Worm (Caenorhabditis elegans) whole organism, L4 larva: ENCODE results near the gene chk-1.

ENCODE experiments used
- F10B5.3 ChIP-seq: sonication (generic microtip); optimal IDR thresholded peaks from 2 replicates; lab custom pipeline; 2016; ENCODE audit warnings: mild to moderate bottlenecking, missing genetic modification characterization, missing compliant biosample characterization
- F37D6.2 ChIP-seq: sonication (generic microtip); optimal IDR thresholded peaks from 2 replicates; lab custom pipeline; 2016; ENCODE audit warnings: mild to moderate bottlenecking, missing genetic modification characterization, missing compliant biosample characterization
- ZK337.2 ChIP-seq: fragments of 200-800 bp; sonication (Bioruptor generic); IDR thresholded peaks from 2 replicates; pipeline ENCODE4 v1.3.6; 2022; ENCODE audit warnings: missing genetic modification reagents, missing genetic modification characterization, missing compliant biosample characterization
- ZK546.5 ChIP-seq, 2 experiments: sonication (generic microtip); optimal IDR thresholded peaks; 2 replicates each; lab custom pipeline; 2017; ENCODE audit warnings: missing biosample characterization in 2 of 2, missing genetic modification characterization in 2 of 2
- arid-1 ChIP-seq: fragments of 200-800 bp; sonication (Bioruptor generic); conservative IDR thresholded peaks from 2 replicates; pipeline ENCODE4 v1.3.6; 2022; ENCODE audit warnings: missing genetic modification reagents, missing genetic modification characterization, missing compliant biosample characterization
- ceh-20 ChIP-seq: fragments of 200-800 bp; sonication (Bioruptor generic); IDR thresholded peaks from 2 replicates; pipeline ENCODE4 v1.3.6; 2022; ENCODE audit warnings: missing genetic modification reagents, missing genetic modification characterization, missing compliant biosample characterization
- ceh-28 ChIP-seq: fragments of 150-350 bp; optimal IDR thresholded peaks from 2 replicates; lab custom pipeline; 2014; ENCODE audit warnings: missing biosample characterization, missing genetic modification reagents, missing genetic modification characterization
- ctbp-1 ChIP-seq: fragments of 200-800 bp; sonication (Bioruptor generic); IDR thresholded peaks from 2 replicates; pipeline ENCODE4 v1.3.6; 2022; ENCODE audit warnings: missing genetic modification reagents, missing genetic modification characterization, missing compliant biosample characterization
- daf-19 ChIP-seq: fragments of 200-800 bp; sonication (Bioruptor generic); conservative IDR thresholded peaks from 2 replicates; pipeline ENCODE4 v1.3.6; 2022; ENCODE audit warnings: missing genetic modification characterization, missing compliant biosample characterization
- daf-8 ChIP-seq: fragments of 200-800 bp; sonication (Bioruptor generic); IDR thresholded peaks from 2 replicates; pipeline ENCODE4 v1.3.6; 2022; ENCODE audit warnings: missing genetic modification characterization, missing compliant biosample characterization
- dmd-6 ChIP-seq: fragments of 200-800 bp; sonication (Bioruptor generic); IDR thresholded peaks from 2 replicates; pipeline ENCODE4 v1.3.6; 2022; ENCODE audit warnings: missing genetic modification reagents, missing genetic modification characterization, missing compliant biosample characterization
- fkh-10 ChIP-seq: fragments of 150-350 bp; optimal IDR thresholded peaks from 2 replicates; lab custom pipeline; 2014; ENCODE audit warnings: missing biosample characterization, missing genetic modification reagents, missing genetic modification characterization
- gei-8 ChIP-seq: fragments of 200-800 bp; sonication (Bioruptor generic); optimal IDR thresholded peaks from 2 replicates; lab custom pipeline; 2018; ENCODE audit warnings: mild to moderate bottlenecking, missing genetic modification characterization, missing compliant biosample characterization
- hif-1 ChIP-seq, 2 experiments: sonication (generic microtip); optimal IDR thresholded peaks; 2 replicates each; lab custom pipeline; 2016 to 2017; ENCODE audit warnings: missing compliant biosample characterization in 2 of 2, missing genetic modification characterization in 2 of 2, missing genetic modification reagents in 2 of 2, missing genotype in 2 of 2, mild to moderate bottlenecking in 1 of 2
- hlh-11 ChIP-seq: fragments of 200-800 bp; sonication (Bioruptor generic); optimal IDR thresholded peaks from 2 replicates; lab custom pipeline; 2018; ENCODE audit warnings: mild to moderate bottlenecking, missing genetic modification characterization, missing compliant biosample characterization
- hlh-30 ChIP-seq: sonication (generic microtip); optimal IDR thresholded peaks from 2 replicates; lab custom pipeline; 2017; ENCODE audit warnings: antibody characterized with exemption, mild to moderate bottlenecking, missing genetic modification characterization, missing compliant biosample characterization; ENCODE audit not compliant: insufficient read depth
- hmg-1.1 ChIP-seq: fragments of 200-800 bp; sonication (Bioruptor generic); IDR thresholded peaks from 2 replicates; pipeline ENCODE4 v1.3.6; 2022; ENCODE audit warnings: missing genetic modification reagents, missing genetic modification characterization, missing compliant biosample characterization
- lim-7 ChIP-seq: fragments of 200-800 bp; sonication (Bioruptor generic); IDR thresholded peaks from 2 replicates; pipeline ENCODE4 v1.3.6; 2022; ENCODE audit warnings: missing genetic modification characterization, missing compliant biosample characterization
- lin-1 ChIP-seq: fragments of 200-800 bp; sonication (Bioruptor generic); IDR thresholded peaks from 2 replicates; pipeline ENCODE4 v1.3.6; 2022; ENCODE audit warnings: missing genetic modification reagents, missing genetic modification characterization, missing compliant biosample characterization
- lin-29 ChIP-seq: fragments of 200-800 bp; sonication (Bioruptor generic); IDR thresholded peaks from 2 replicates; pipeline ENCODE4 v1.3.6; 2022; ENCODE audit warnings: missing genetic modification reagents, missing genetic modification characterization, missing compliant biosample characterization
- lin-39 ChIP-seq: fragments of 150-350 bp; optimal IDR thresholded peaks from 2 replicates; lab custom pipeline; 2014; ENCODE audit warnings: missing biosample characterization, missing genetic modification reagents, missing genetic modification characterization
- lsy-2 ChIP-seq, 2 experiments: fragments of 150-350 bp in 1 of 2; sonication (generic microtip) in 1 of 2; optimal IDR thresholded peaks; 2 replicates each; lab custom pipeline; 2014 to 2017; ENCODE audit warnings: missing biosample characterization in 2 of 2, missing genetic modification characterization in 2 of 2
- mdl-1 ChIP-seq, 2 experiments: fragments of 150-350 bp in 1 of 2; sonication (generic microtip) in 1 of 2; optimal IDR thresholded peaks; 2 replicates each; lab custom pipeline; 2014 to 2017; ENCODE audit warnings: missing biosample characterization in 2 of 2, missing genetic modification characterization in 2 of 2
- mep-1 ChIP-seq: fragments of 150-350 bp; sonication (generic microtip); optimal IDR thresholded peaks from 3 replicates; lab custom pipeline; 2014; ENCODE audit warnings: missing biosample characterization, missing genetic modification characterization
- nhr-11 ChIP-seq: fragments of 150-350 bp; optimal IDR thresholded peaks from 2 replicates; lab custom pipeline; 2014; ENCODE audit warnings: missing biosample characterization, missing genetic modification characterization
- nhr-111 ChIP-seq: fragments of 200-800 bp; sonication (Bioruptor generic); optimal IDR thresholded peaks from 2 replicates; lab custom pipeline; 2018; ENCODE audit warnings: mild to moderate bottlenecking, missing genetic modification characterization, missing compliant biosample characterization
- nhr-77 ChIP-seq: fragments of 150-350 bp; optimal IDR thresholded peaks from 2 replicates; lab custom pipeline; 2014; ENCODE audit warnings: missing biosample characterization, missing genetic modification characterization
- pha-4 ChIP-seq, 2 experiments: fragments of 150-350 bp in 1 of 2; fragments of 200-800 bp in 1 of 2; sonication (Bioruptor generic) in 1 of 2; IDR thresholded peaks in 1 of 2; optimal IDR thresholded peaks in 1 of 2; 2 replicates each; pipeline versions ENCODE4 v1.3.6 to Lab custom; 2014 to 2022; ENCODE audit warnings: missing genetic modification characterization in 2 of 2, missing genetic modification reagents in 2 of 2, missing biosample characterization in 1 of 2, missing compliant biosample characterization in 1 of 2
- php-3 ChIP-seq: fragments of 200-800 bp; sonication (Bioruptor generic); IDR thresholded peaks from 2 replicates; pipeline ENCODE4 v1.3.6; 2022; ENCODE audit warnings: missing genetic modification reagents, missing genetic modification characterization, missing compliant biosample characterization
- set-16 ChIP-seq: fragments of 200-800 bp; sonication (Bioruptor generic); IDR thresholded peaks from 2 replicates; pipeline ENCODE4 v1.3.6; 2022; ENCODE audit warnings: missing genetic modification reagents, missing genetic modification characterization, missing compliant biosample characterization
- tag-97 ChIP-seq: fragments of 200-800 bp; sonication (Bioruptor generic); IDR thresholded peaks from 2 replicates; pipeline ENCODE4 v1.3.6; 2022; ENCODE audit warnings: missing genetic modification characterization, missing compliant biosample characterization
- unc-62 ChIP-seq, 3 experiments: fragments of 150-350 bp in 1 of 3; sonication (generic microtip); optimal IDR thresholded peaks in 2 of 3; peaks in 1 of 3; 1 replicate in 1 of 3; 2 replicates in 2 of 3; lab custom pipeline; 2014 to 2017; ENCODE audit warnings: missing biosample characterization in 3 of 3, missing genetic modification characterization in 3 of 3, missing genetic modification reagents in 3 of 3, missing genotype in 1 of 3
- vab-7 ChIP-seq: fragments of 200-800 bp; sonication (Bioruptor generic); IDR thresholded peaks from 2 replicates; pipeline ENCODE4 v1.3.6; 2022; ENCODE audit warnings: missing genetic modification reagents, missing genetic modification characterization, missing compliant biosample characterization
- zfp-2 ChIP-seq: sonication (generic microtip); optimal IDR thresholded peaks from 2 replicates; lab custom pipeline; 2016; ENCODE audit warnings: mild to moderate bottlenecking, missing genetic modification characterization, missing compliant biosample characterization
- zfp-3 ChIP-seq: fragments of 200-800 bp; sonication (Bioruptor generic); conservative IDR thresholded peaks from 2 replicates; pipeline ENCODE4 v1.3.6; 2022; ENCODE audit warnings: missing genetic modification reagents, missing genetic modification characterization, missing compliant biosample characterization
- ztf-11 ChIP-seq: fragments of 150-350 bp; optimal IDR thresholded peaks from 2 replicates; lab custom pipeline; 2014; ENCODE audit warnings: missing biosample characterization, missing genetic modification characterization
- ztf-7 ChIP-seq: fragments of 150-350 bp; optimal IDR thresholded peaks from 2 replicates; lab custom pipeline; 2014; ENCODE audit warnings: missing biosample characterization, missing genetic modification characterization

Gene chk-1

ce11 chrV:3717751-3718150, 41.5 kb downstream of the chk-1 start (continued):
- TF ChIP-seq hmg-1.1 (GFP tag; lab: Robert Waterston, UW) (peak; percentile 57; the same call in 1 of the 2 replicates), ctbp-1 (GFP tag; lab: Robert Waterston, UW) (peak; percentile 47; the same call in 1 of the 2 replicates), lsy-2 (tag; optimal IDR thresholded peaks at IDR 0.05; lab: Kevin White, UChicago) (peak in 1 of 2 experiments; percentile 68), F10B5.3 (tag; lab: Kevin White, UChicago) (no peak), mdl-1 (tag; optimal IDR thresholded peaks at IDR 0.05; lab: Kevin White, UChicago) (peak in 1 of 2 experiments; percentile 48), ZK337.2 (GFP tag; lab: Robert Waterston, UW) (no peak), lim-7 (no peak), php-3 (GFP tag; lab: Robert Waterston, UW) (no peak), nhr-77 (tag; lab: Kevin White, UChicago) (no peak), ceh-28 (tag; lab: Kevin White, UChicago) (no peak), lin-29 (GFP tag; lab: Robert Waterston, UW) (no peak), ZK546.5 (tag; optimal IDR thresholded peaks at IDR 0.05; lab: Kevin White, UChicago) (no peak), daf-8 (GFP tag; lab: Robert Waterston, UW) (no peak), zfp-2 (no peak), ztf-11 (tag; lab: Kevin White, UChicago) (no peak), ztf-7 (tag; lab: Kevin White, UChicago) (no peak), lin-1 (GFP tag; lab: Robert Waterston, UW) (no peak), hlh-11 (tag; lab: Kevin White, UChicago) (no peak), arid-1 (no peak), pha-4 (GFP tag; IDR thresholded peaks at IDR 0.05; lab: Robert Waterston, UW) (no peak), pha-4 (tag; optimal IDR thresholded peaks at IDR 0.05; lab: Kevin White, UChicago) (no peak)

ce11 chrV:3716279-3716887, 42.9 kb downstream of the chk-1 start:
- TF ChIP-seq ceh-20 (GFP tag; lab: Robert Waterston, UW) = peak; percentile 96
- TF ChIP-seq ctbp-1 (GFP tag; lab: Robert Waterston, UW) = peak; percentile 87
- peak in 1 of 2 experiments; percentile 18 for TF ChIP-seq hif-1 (tag; optimal IDR thresholded peaks at IDR 0.05; lab: Kevin White, UChicago)
- TF ChIP-seq hlh-30 (tag; lab: Kevin White, UChicago) = peak; percentile 18
- TF ChIP-seq tag-97 (GFP tag; lab: Robert Waterston, UW) = no peak
- peak; percentile 44 for TF ChIP-seq nhr-11 (tag; lab: Kevin White, UChicago)
- peak; percentile 48 for TF ChIP-seq hlh-11 (tag; lab: Kevin White, UChicago)
- peak; percentile 39; the same call in 1 of the 2 replicates for TF ChIP-seq dmd-6 (GFP tag; lab: Robert Waterston, UW)
- peak in 1 of 2 experiments; percentile 99 for TF ChIP-seq unc-62 (GFP tag; optimal IDR thresholded peaks at IDR 0.05 in 1 of 2; lab: Kevin White, UChicago)
- TF ChIP-seq unc-62 (tag; optimal IDR thresholded peaks at IDR 0.05; lab: Kevin White, UChicago) = no peak
- TF ChIP-seq pha-4 (GFP tag; IDR thresholded peaks at IDR 0.05; lab: Robert Waterston, UW) = no peak
- TF ChIP-seq pha-4 (tag; optimal IDR thresholded peaks at IDR 0.05; lab: Kevin White, UChicago) = no peak
- no peak for TF ChIP-seq ZK546.5 (tag; optimal IDR thresholded peaks at IDR 0.05; lab: Kevin White, UChicago)
- peak; percentile 34 for TF ChIP-seq F37D6.2 (tag; lab: Kevin White, UChicago)
- peak; percentile 47 to 75 for TF ChIP-seq lsy-2 (tag; optimal IDR thresholded peaks at IDR 0.05; lab: Kevin White, UChicago)
- TF ChIP-seq zfp-3 (GFP tag; lab: Robert Waterston, UW) = no peak
- TF ChIP-seq lin-39 (tag; lab: Kevin White, UChicago) = peak; percentile 26
- TF ChIP-seq nhr-111 = no peak
- no peak for TF ChIP-seq F10B5.3 (tag; lab: Kevin White, UChicago)
- TF ChIP-seq fkh-10 (GFP tag; lab: Kevin White, UChicago) = peak; percentile 84
- TF ChIP-seq vab-7 (GFP tag; lab: Robert Waterston, UW) = peak; percentile 43; the same call in 1 of the 2 replicates
- no peak for TF ChIP-seq ceh-28 (tag; lab: Kevin White, UChicago)
- 0 out of 2 replicates have a peak, but pooled peaks have one; percentile 23 for TF ChIP-seq set-16
- TF ChIP-seq daf-19 (GFP tag; lab: Robert Waterston, UW) = no peak
- no peak for TF ChIP-seq ztf-7 (tag; lab: Kevin White, UChicago)
- TF ChIP-seq mep-1 (tag; lab: Kevin White, UChicago) = peak; percentile 71
- peak; percentile 22 for TF ChIP-seq gei-8
- TF ChIP-seq hmg-1.1 (GFP tag; lab: Robert Waterston, UW) = 0 out of 2 replicates have a peak, but pooled peaks have one; percentile 11
